Fruit fly (Drosophila melanogaster) whole organism, pupa: ENCODE data around the gene CG42835.
"Not testable (repeated sequence)": the region's sequence is repeated elsewhere in the genome, so short reads cannot be mapped to it uniquely, and the experiment has no call there.

Source experiments
- CG10348 ChIP-seq: fragments of 200-800 bp; sonication (Bioruptor generic); IDR thresholded peaks from 2 replicates; pipeline ENCODE4 v1.3.6; 2022; ENCODE audit warnings: missing biosample characterization, missing genetic modification characterization
- CG12605 ChIP-seq: fragments of 200-800 bp; sonication (Bioruptor generic); IDR thresholded peaks from 2 replicates; pipeline ENCODE4 v1.3.6; 2022; ENCODE audit warnings: missing biosample characterization, missing genetic modification characterization
- CG13204 ChIP-seq: fragments of 200-800 bp; sonication (Bioruptor generic); optimal IDR thresholded peaks from 2 replicates; lab custom pipeline; 2018; ENCODE audit warnings: missing biosample characterization, mild to moderate bottlenecking, missing genetic modification characterization, moderate library complexity
- CG14655 ChIP-seq: fragments of 200-800 bp; sonication (Bioruptor generic); optimal IDR thresholded peaks from 3 replicates; lab custom pipeline; 2017; ENCODE audit warnings: mild to moderate bottlenecking, missing biosample characterization, missing genetic modification reagents, missing genetic modification characterization
- CG15710 ChIP-seq: fragments of 200-800 bp; sonication (Bioruptor generic); optimal IDR thresholded peaks from 2 replicates; lab custom pipeline; 2018; ENCODE audit warnings: missing biosample characterization, mild to moderate bottlenecking, missing genetic modification characterization, moderate library complexity
- CG17806 ChIP-seq: fragments of 200-800 bp; sonication (Bioruptor generic); optimal IDR thresholded peaks from 2 replicates; lab custom pipeline; 2018; ENCODE audit warnings: missing biosample characterization, mild to moderate bottlenecking, missing genetic modification characterization, moderate library complexity
- CG32121 ChIP-seq: fragments of 200-800 bp; sonication (Bioruptor generic); IDR thresholded peaks from 2 replicates; pipeline ENCODE4 v1.3.6; 2022; ENCODE audit warnings: missing biosample characterization, missing genetic modification characterization
- CG34367 ChIP-seq: fragments of 200-800 bp; sonication (Bioruptor generic); optimal IDR thresholded peaks from 2 replicates; lab custom pipeline; 2018; ENCODE audit warnings: missing biosample characterization, mild to moderate bottlenecking, missing genetic modification characterization
- CG4496 ChIP-seq: fragments of 200-800 bp; sonication (Bioruptor generic); IDR thresholded peaks from 3 replicates; pipeline ENCODE4 v1.3.6; 2022; ENCODE audit warnings: missing biosample characterization, missing genetic modification characterization
- CG8301 ChIP-seq: fragments of 200-800 bp; sonication (Bioruptor generic); optimal IDR thresholded peaks from 2 replicates; lab custom pipeline; 2018; ENCODE audit warnings: missing biosample characterization, mild to moderate bottlenecking, missing genetic modification characterization
- CG9948 ChIP-seq: fragments of 200-800 bp; sonication (Bioruptor generic); optimal IDR thresholded peaks from 2 replicates; lab custom pipeline; 2018; ENCODE audit warnings: missing biosample characterization, mild to moderate bottlenecking, missing genetic modification characterization, moderate library complexity
- D1 ChIP-seq: fragments of 200-800 bp; sonication (Bioruptor generic); optimal IDR thresholded peaks from 2 replicates; lab custom pipeline; 2018; ENCODE audit warnings: missing biosample characterization, mild to moderate bottlenecking, missing genetic modification characterization, moderate library complexity
- EcR ChIP-seq: fragments of 200-800 bp; sonication (Bioruptor generic); optimal IDR thresholded peaks from 3 replicates; lab custom pipeline; 2019; ENCODE audit warnings: missing biosample characterization, missing genetic modification characterization, mild to moderate bottlenecking, moderate library complexity, missing genetic modification reagents
- Ets98B ChIP-seq: fragments of 200-800 bp; sonication (Bioruptor generic); IDR thresholded peaks from 2 replicates; pipeline ENCODE4 v1.3.6; 2022; ENCODE audit warnings: missing biosample characterization, missing genetic modification characterization
- Pif1A ChIP-seq: fragments of 200-800 bp; sonication (Bioruptor generic); optimal IDR thresholded peaks from 3 replicates; lab custom pipeline; 2016; ENCODE audit warnings: missing biosample characterization, missing genetic modification characterization
- Pif1B ChIP-seq: fragments of 200-800 bp; sonication (Bioruptor generic); optimal IDR thresholded peaks from 3 replicates; lab custom pipeline; 2016; ENCODE audit warnings: missing biosample characterization, missing genetic modification characterization
- Snoo ChIP-seq: fragments of 200-800 bp; sonication (Bioruptor generic); optimal IDR thresholded peaks from 3 replicates; lab custom pipeline; 2017; ENCODE audit warnings: missing biosample characterization, mild to moderate bottlenecking, missing genetic modification characterization, inconsistent platforms
- gl ChIP-seq: fragments of 200-800 bp; sonication (Bioruptor generic); optimal IDR thresholded peaks from 2 replicates; lab custom pipeline; 2018; ENCODE audit warnings: missing biosample characterization, mild to moderate bottlenecking, missing genetic modification characterization
- rn ChIP-seq: fragments of 200-800 bp; sonication (Bioruptor generic); IDR thresholded peaks from 2 replicates; pipeline ENCODE4 v1.3.6; 2022; ENCODE audit warnings: missing biosample characterization, missing genetic modification characterization

The CG42835 gene

DNA sequence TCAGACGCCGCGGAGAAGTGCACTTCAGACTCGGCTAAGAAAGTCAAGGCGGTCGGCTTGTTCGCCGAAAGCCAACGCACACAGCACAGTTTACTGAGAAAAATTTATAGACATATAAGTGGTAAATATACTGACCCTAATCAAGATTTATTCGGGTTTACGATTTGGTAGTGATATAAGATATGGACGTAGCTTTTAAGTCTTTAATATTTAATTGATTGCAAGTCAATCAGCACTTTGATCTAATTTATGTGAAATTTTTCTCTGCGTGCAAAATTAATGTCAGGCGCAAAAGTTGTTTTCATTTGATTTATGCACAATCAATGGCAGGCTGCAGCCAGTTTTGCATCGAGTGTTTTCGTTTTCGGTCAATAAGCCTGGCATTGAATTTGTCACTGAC is 10.0 kb downstream of the CG42835 start:
- no peak for TF ChIP-seq CG10348
- peak; percentile 58 for TF ChIP-seq CG8301 (tag; lab: Kevin White, UChicago)
- no peak for TF ChIP-seq gl (tag; lab: Kevin White, UChicago)
- TF ChIP-seq Ets98B (GFP tag; lab: Robert Waterston, UW) = peak; percentile 64
- TF ChIP-seq CG4496 = peak; percentile 74; the same call in 2 of the 3 replicates
- TF ChIP-seq CG17806 (tag; lab: Kevin White, UChicago) = no peak
- peak; percentile 60 for TF ChIP-seq CG32121 (GFP tag; lab: Robert Waterston, UW)
- TF ChIP-seq CG14655 (GFP tag; lab: Kevin White, UChicago) = peak; percentile 41
- no peak for TF ChIP-seq CG34367 (tag; lab: Kevin White, UChicago)

dm6 chr3R:17433117-17433516 is 12.7 kb downstream of the CG42835 start:
- no peak for TF ChIP-seq rn (GFP tag; lab: Robert Waterston, UW)
- no peak for TF ChIP-seq Snoo (tag; lab: Kevin White, UChicago)
- TF ChIP-seq CG10348 = no peak
- no peak for TF ChIP-seq CG15710 (tag; lab: Kevin White, UChicago)
- no peak for TF ChIP-seq CG32121 (GFP tag; lab: Robert Waterston, UW)
- TF ChIP-seq Pif1B (GFP tag; lab: Kevin White, UChicago) = no peak
- TF ChIP-seq EcR = no peak
- no peak for TF ChIP-seq CG14655 (GFP tag; lab: Kevin White, UChicago)
- TF ChIP-seq Ets98B (GFP tag; lab: Robert Waterston, UW) = no peak

DNA sequence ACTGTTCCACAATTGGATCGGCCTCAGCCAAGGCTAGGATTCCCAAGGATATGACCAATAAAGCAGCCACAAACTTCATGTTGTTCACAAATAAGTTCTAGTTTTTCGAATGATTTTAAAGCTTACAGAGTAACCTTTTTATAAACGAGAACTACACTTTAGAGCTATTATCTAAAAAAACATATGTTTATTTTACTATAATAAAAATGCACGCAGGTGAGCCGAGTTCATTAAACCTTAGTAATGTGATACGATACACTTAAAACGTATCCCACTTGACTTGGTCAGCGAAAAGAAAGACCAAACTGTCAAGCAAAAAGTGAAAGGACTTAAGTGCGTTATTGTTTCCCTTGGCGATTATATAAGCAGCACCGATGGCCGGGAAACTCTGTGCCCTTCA is 13.9 kb downstream of the CG42835 start, which contains the start of gene CG44090:
Gene CG44090, minus strand, starts transcription at position 101 of the 400 bp plus-strand sequence.
- TF ChIP-seq Pif1A (GFP tag; lab: Kevin White, UChicago) (no peak), CG15710 (tag; lab: Kevin White, UChicago) (no peak), CG4496 (no peak), EcR (no peak), CG9948 (tag; lab: Kevin White, UChicago) (no peak), CG34367 (tag; lab: Kevin White, UChicago) (no peak)

DNA sequence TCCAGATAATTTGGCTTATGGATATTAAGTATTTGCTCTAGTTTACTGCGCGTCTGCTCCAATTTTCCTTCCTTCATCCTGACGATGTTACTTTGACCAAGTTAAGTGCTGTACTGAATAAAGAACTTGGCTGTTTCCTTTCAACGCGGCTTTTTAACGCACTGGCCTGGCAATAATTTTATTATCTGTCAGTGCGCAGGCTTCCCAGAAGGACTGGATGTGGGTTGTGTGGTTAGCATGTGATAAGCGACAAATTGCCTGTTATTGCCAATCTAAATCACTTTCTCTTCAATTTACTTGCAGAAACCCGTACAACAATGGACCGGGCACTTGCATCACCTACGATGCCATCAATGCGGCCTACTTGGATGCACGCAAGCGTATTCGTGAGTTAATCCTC is 20.2 kb downstream of the CG42835 start, which contains the start of gene CG14331:
Gene CG14331, minus strand, starts transcription at position 101 of the 400 bp plus-strand sequence.
- TF ChIP-seq EcR (no peak), Pif1B (GFP tag; lab: Kevin White, UChicago) (no peak)

- TF ChIP-seq CG34367 (tag; lab: Kevin White, UChicago) = no peak
- TF ChIP-seq D1 (tag; lab: Kevin White, UChicago) = no peak
- no peak for TF ChIP-seq CG15710 (tag; lab: Kevin White, UChicago)
- TF ChIP-seq CG10348 = no peak
- no peak for TF ChIP-seq Pif1A (GFP tag; lab: Kevin White, UChicago)
- no peak for TF ChIP-seq CG12605 (GFP tag; lab: Robert Waterston, UW)
- no peak for TF ChIP-seq CG17806 (tag; lab: Kevin White, UChicago)
Observed at dm6 chr3R:17447615-17448014, 27.2 kb downstream of the CG42835 start.

DNA sequence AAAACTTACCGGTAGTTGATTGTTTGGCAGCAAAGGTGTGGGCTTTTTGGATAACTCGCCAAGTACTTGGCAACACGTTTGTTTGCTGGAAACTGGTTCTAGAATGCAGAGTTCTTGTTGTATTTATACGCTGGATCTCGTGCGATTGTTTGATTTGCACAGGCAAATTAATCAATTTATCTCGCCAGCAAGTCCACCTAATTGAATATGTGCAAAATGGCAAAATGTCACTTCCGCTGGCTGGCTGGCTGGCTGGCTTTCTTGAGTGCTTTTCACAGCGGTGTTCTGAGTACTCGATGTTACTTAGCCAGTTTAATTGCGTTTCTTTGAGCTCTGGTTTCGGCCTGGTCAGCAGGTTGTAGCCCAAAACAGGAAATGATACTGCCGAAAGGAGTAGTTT is 28.3 kb downstream of the CG42835 start, which contains the start of gene Eh:
Gene Eh, minus strand, starts transcription at position 101 of the 400 bp plus-strand sequence.
- no peak for TF ChIP-seq CG9948 (tag; lab: Kevin White, UChicago)
- no peak for TF ChIP-seq CG13204 (GFP tag; lab: Kevin White, UChicago)
- TF ChIP-seq CG32121 (GFP tag; lab: Robert Waterston, UW) = no peak
- no peak for TF ChIP-seq CG34367 (tag; lab: Kevin White, UChicago)
- no peak for TF ChIP-seq CG10348
- TF ChIP-seq CG14655 (GFP tag; lab: Kevin White, UChicago) = no peak

dm6 chr3R:17449402-17449801 is 29.0 kb downstream of the CG42835 start:
- TF ChIP-seq D1 (tag; lab: Kevin White, UChicago) = peak; percentile 86
- no peak for TF ChIP-seq CG34367 (tag; lab: Kevin White, UChicago)

- not testable (repeated sequence) for TF ChIP-seq Pif1A (GFP tag; lab: Kevin White, UChicago); Ets98B (GFP tag; lab: Robert Waterston, UW); EcR
- TF ChIP-seq, all 21 proteins: peak for 0; not testable (repeated sequence) for 21
Observed at dm6 chr3R:17456676-17457075, 36.2 kb downstream of the CG42835 start, which contains the start of gene CG14330. Gene CG14330 (minus strand): TSS chr3R:17456776.
